Worm (Caenorhabditis elegans) whole organism, L1 larva: Measurements from ENCODE around the gene asp-13.

Experiments
- aly-2 ChIP-seq: fragments of 150-350 bp; optimal IDR thresholded peaks from 2 replicates; lab custom pipeline; 2014; ENCODE audit warnings: missing biosample characterization, missing genetic modification characterization
- ama-1 ChIP-seq: fragments of 150-350 bp; optimal IDR thresholded peaks from 2 replicates; lab custom pipeline; 2014
- ceh-8 ChIP-seq: fragments of 200-800 bp; sonication (Bioruptor generic); optimal IDR thresholded peaks from 2 replicates; lab custom pipeline; 2018; ENCODE audit warnings: mild to moderate bottlenecking, missing genetic modification characterization, moderate library complexity, missing compliant biosample characterization
- ceh-82 ChIP-seq, 3 experiments: fragments of 150-350 bp in 1 of 3; sonication (generic microtip) in 2 of 3; optimal IDR thresholded peaks; 2 replicates each; lab custom pipeline; 2014 to 2017; ENCODE audit warnings: missing biosample characterization in 3 of 3, missing genetic modification characterization in 3 of 3
- dpl-1 ChIP-seq, 3 experiments: fragments of 150-350 bp in 2 of 3; sonication (generic microtip) in 1 of 3; optimal IDR thresholded peaks; 2 replicates each; lab custom pipeline; 2014 to 2017; ENCODE audit warnings: missing biosample characterization in 3 of 3, missing genetic modification characterization in 3 of 3, missing genetic modification reagents in 3 of 3
- efl-1 ChIP-seq, 4 experiments: fragments of 150-350 bp; optimal IDR thresholded peaks in 3 of 4; peaks in 1 of 4; 1 replicate in 1 of 4; 2 replicates in 3 of 4; lab custom pipeline; 2014; ENCODE audit warnings: missing biosample characterization in 2 of 4, missing genetic modification characterization in 2 of 4, missing genetic modification reagents in 2 of 4
- elt-3 ChIP-seq, 6 experiments: fragments of 150-350 bp in 1 of 6; sonication (generic microtip); optimal IDR thresholded peaks; 2 replicates each; lab custom pipeline; 2017 to 2018; ENCODE audit warnings: missing biosample characterization in 6 of 6, missing genetic modification characterization in 6 of 6, inconsistent platforms in 1 of 6
- mep-1 ChIP-seq: fragments of 150-350 bp; optimal IDR thresholded peaks from 2 replicates; lab custom pipeline; 2014; ENCODE audit warnings: missing biosample characterization, missing genetic modification characterization
- nhr-12 ChIP-seq: sonication (generic microtip); optimal IDR thresholded peaks from 2 replicates; lab custom pipeline; 2017; ENCODE audit warnings: missing biosample characterization, missing genetic modification characterization
- pqm-1 ChIP-seq: sonication (generic microtip); optimal IDR thresholded peaks from 3 replicates; lab custom pipeline; 2017; ENCODE audit warnings: missing biosample characterization, missing genetic modification characterization
- skn-1 ChIP-seq: fragments of 150-350 bp; optimal IDR thresholded peaks from 2 replicates; lab custom pipeline; 2014; ENCODE audit warnings: missing biosample characterization, missing genetic modification characterization
- unc-62 ChIP-seq: fragments of 150-350 bp; optimal IDR thresholded peaks from 2 replicates; lab custom pipeline; 2014; ENCODE audit warnings: missing biosample characterization, missing genetic modification reagents, missing genetic modification characterization

DNA sequence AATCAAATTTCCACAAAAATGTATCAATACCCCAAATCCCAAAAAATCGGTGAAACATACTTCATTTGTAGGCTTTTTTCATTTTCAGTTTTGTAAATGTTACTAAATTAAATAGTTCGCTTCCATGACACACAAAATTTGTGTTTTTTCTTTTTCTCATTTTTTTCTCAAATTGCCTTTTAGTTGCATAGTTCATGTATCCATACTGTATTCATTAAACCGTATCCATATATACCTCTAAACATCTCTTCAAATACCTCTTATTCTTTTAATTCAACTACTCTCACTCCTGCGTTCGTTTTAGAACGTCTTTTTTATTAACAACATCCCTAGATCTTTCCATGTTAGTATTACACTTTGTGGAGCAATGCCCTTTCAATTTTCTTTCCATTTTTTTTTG is 27.8 kb upstream of the asp-13 start:
- TF ChIP-seq skn-1 (no peak), mep-1 (tag; lab: Kevin White, UChicago) (no peak), dpl-1 (GFP tag; optimal IDR thresholded peaks at IDR 0.05; lab: Kevin White, UChicago) (no peak), unc-62 (GFP tag; lab: Kevin White, UChicago) (no peak), efl-1 (optimal IDR thresholded peaks at IDR 0.05; lab: Kevin White, UChicago) (no peak), efl-1 (GFP tag; optimal IDR thresholded peaks at IDR 0.05 in 1 of 2; lab: Kevin White, UChicago) (no peak), ceh-82 (tag; optimal IDR thresholded peaks at IDR 0.05; lab: Kevin White, UChicago) (no peak), ceh-8 (GFP tag; lab: Kevin White, UChicago) (no peak), elt-3 (tag; optimal IDR thresholded peaks at IDR 0.05; lab: Kevin White, UChicago) (no peak), pqm-1 (tag; lab: Kevin White, UChicago) (no peak), aly-2 (tag; lab: Kevin White, UChicago) (peak; percentile 2), nhr-12 (tag; lab: Kevin White, UChicago) (no peak), ama-1 (lab: Kevin White, UChicago) (no peak)
